Fruit fly (Drosophila melanogaster): ENCODE measurements around the gene SdhBL.

The SdhBL gene

DNA sequence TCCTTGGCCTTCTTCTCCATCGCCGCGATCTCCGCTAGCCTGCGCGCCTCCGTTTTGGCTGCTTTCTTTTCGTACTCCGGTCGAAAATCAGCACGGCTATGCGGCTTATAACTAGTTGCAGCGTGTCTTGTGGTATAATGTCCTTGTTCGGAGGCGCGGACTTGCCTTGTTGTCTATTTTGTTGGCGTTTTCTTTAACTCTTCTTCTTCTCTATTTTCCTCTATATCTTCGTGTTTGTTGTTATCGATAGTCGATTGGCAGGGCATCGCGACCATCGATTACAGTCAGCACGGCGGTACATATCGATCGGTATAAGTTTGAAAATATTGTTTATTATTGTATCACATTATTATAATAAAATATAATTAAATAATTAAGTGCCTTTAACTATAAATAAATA is 813 bp upstream of the SdhBL start, which contains the start of gene Flacc (continued):
- TF ChIP-seq CG17385 (GFP tag; optimal IDR thresholded peaks at IDR 0.05) (peak; percentile 95), pita (GFP tag; optimal IDR thresholded peaks at IDR 0.05) (no peak), trh (GFP tag; optimal IDR thresholded peaks at IDR 0.05) (no peak), CG15514 (GFP tag; optimal IDR thresholded peaks at IDR 0.05) (peak; percentile 62), GATAe (GFP tag; conservative IDR thresholded peaks at IDR 0.05) (no peak), CrebB (tag; optimal IDR thresholded peaks at IDR 0.05) (no peak), run (tag; optimal IDR thresholded peaks at IDR 0.05) (no peak), kni (GFP tag; optimal IDR thresholded peaks at IDR 0.05) (no peak), CG2889 (GFP tag; IDR thresholded peaks at IDR 0.05) (no peak), chinmo (GFP tag; IDR thresholded peaks at IDR 0.05; ENCODE audit: partially characterized antibody) (0 out of 4 replicates have a peak, but pooled peaks have one; percentile 73), CG4617 (GFP tag; optimal IDR thresholded peaks at IDR 0.05; ENCODE audit: borderline replicate concordance) (peak; percentile 58), Tbp (GFP tag; optimal IDR thresholded peaks at IDR 0.05) (no peak), ab (GFP tag; optimal IDR thresholded peaks at IDR 0.05) (no peak), CG3065 (GFP tag; optimal IDR thresholded peaks at IDR 0.05) (no peak), trem (tag; optimal IDR thresholded peaks at IDR 0.05) (peak; percentile 46), D (optimal IDR thresholded peaks at IDR 0.05) (no peak), D (GFP tag; optimal IDR thresholded peaks at IDR 0.05) (no peak), CG8359 (GFP tag; optimal IDR thresholded peaks at IDR 0.05; ENCODE audit: borderline replicate concordance) (no peak), Trl (optimal IDR thresholded peaks at IDR 0.05) (no peak), Trl (GFP tag; optimal IDR thresholded peaks at IDR 0.05) (no peak), Oli (tag; optimal IDR thresholded peaks at IDR 0.05) (no peak), CG17829 (tag; optimal IDR thresholded peaks at IDR 0.05) (peak; percentile 22), Dip2 (GFP tag; IDR thresholded peaks at IDR 0.05) (no peak), CG16815 (GFP tag; optimal IDR thresholded peaks at IDR 0.05) (no peak), B-H1 (GFP tag; IDR thresholded peaks at IDR 0.05) (no peak), ash1 (GFP tag; optimal IDR thresholded peaks at IDR 0.05) (no peak), MESR4 (GFP tag; optimal IDR thresholded peaks at IDR 0.05) (peak; percentile 79), jigr1 (GFP tag; IDR thresholded peaks at IDR 0.05) (no peak), Neu2 (GFP tag; optimal IDR thresholded peaks at IDR 0.05; ENCODE audit: borderline replicate concordance) (no peak), stwl (tag; optimal IDR thresholded peaks at IDR 0.05) (peak; percentile 71), ase (GFP tag; IDR thresholded peaks at IDR 0.05) (no peak), H15 (GFP tag; IDR thresholded peaks at IDR 0.05) (no peak), CG12071 (GFP tag; optimal IDR thresholded peaks at IDR 0.05) (no peak), Drgx (GFP tag; IDR thresholded peaks at IDR 0.05) (no peak), ewg (GFP tag; optimal IDR thresholded peaks at IDR 0.05) (no peak), unc-4 (GFP tag; IDR thresholded peaks at IDR 0.05; ENCODE audit: partially characterized antibody) (peak; percentile 85), CG8765 (GFP tag; IDR thresholded peaks at IDR 0.05) (no peak), pb (GFP tag; optimal IDR thresholded peaks at IDR 0.05) (no peak), CG7928 (GFP tag; optimal IDR thresholded peaks at IDR 0.05) (no peak), Dref (GFP tag; IDR thresholded peaks at IDR 0.05) (peak; percentile 92), stc (GFP tag; IDR thresholded peaks at IDR 0.05) (no peak), zfh2 (GFP tag; optimal IDR thresholded peaks at IDR 0.05) (no peak), CG31365 (tag; optimal IDR thresholded peaks at IDR 0.05) (no peak), NC2β (GFP tag; optimal IDR thresholded peaks at IDR 0.05) (no peak), bbx (GFP tag; IDR thresholded peaks at IDR 0.05; ENCODE audit: partially characterized antibody) (peak; percentile 87), nerfin-1 (tag; optimal IDR thresholded peaks at IDR 0.05) (no peak), kay (GFP tag; optimal IDR thresholded peaks at IDR 0.05) (no peak), cato (GFP tag; optimal IDR thresholded peaks at IDR 0.05; ENCODE audit: borderline replicate concordance) (no peak), Hr78 (GFP tag; optimal IDR thresholded peaks at IDR 0.05) (no peak), CG9215 (GFP tag; IDR thresholded peaks at IDR 0.05) (no peak), sim (GFP tag; IDR thresholded peaks at IDR 0.05) (no peak), YL-1 (GFP tag; optimal IDR thresholded peaks at IDR 0.05) (peak; percentile 37)

Measured in whole organism, embryonic.